Fruit fly (Drosophila melanogaster): ENCODE results near the gene gny.

DNA sequence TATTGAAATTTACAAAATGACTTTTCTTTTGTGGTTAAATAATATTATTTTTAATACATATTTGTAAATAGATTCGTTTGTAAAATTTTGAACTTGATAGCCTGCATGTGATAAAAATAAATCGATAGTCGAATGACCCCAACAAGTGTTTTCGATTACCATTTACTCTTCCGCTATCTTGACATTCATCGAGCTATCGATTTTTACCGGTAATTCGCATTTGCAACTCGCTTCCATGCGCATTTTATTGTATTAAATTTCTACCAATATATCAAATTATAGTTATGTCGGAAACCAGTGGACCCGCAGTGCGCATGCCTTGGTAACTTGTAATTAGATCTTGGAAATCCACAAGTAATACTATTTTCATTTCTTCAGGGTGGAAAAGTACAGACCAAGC lies 39.1 kb downstream of the gny start, which contains the start of gene RfC3:
- TF ChIP-seq h (optimal IDR thresholded peaks at IDR 0.05) (no peak), Sin3A (optimal IDR thresholded peaks at IDR 0.05) (no peak), ttk (optimal IDR thresholded peaks at IDR 0.05) (no peak)
